Worm (Caenorhabditis elegans) whole organism, L3 larva: ENCODE measurements around the gene Y75B12B.13.

Experiments
- R02D3.7 ChIP-seq: fragments of 150-350 bp; optimal IDR thresholded peaks from 2 replicates; lab custom pipeline; 2014; ENCODE audit warnings: missing biosample characterization, missing genetic modification characterization
- ZK546.5 ChIP-seq: sonication (generic microtip); optimal IDR thresholded peaks from 2 replicates; lab custom pipeline; 2017; ENCODE audit warnings: missing biosample characterization, missing genetic modification characterization
- aly-2 ChIP-seq: fragments of 150-350 bp; optimal IDR thresholded peaks from 2 replicates; lab custom pipeline; 2014; ENCODE audit warnings: missing biosample characterization, missing genetic modification characterization
- ama-1 ChIP-seq: fragments of 150-350 bp; optimal IDR thresholded peaks from 2 replicates; lab custom pipeline; 2018
- ceh-16 ChIP-seq: sonication (generic microtip); optimal IDR thresholded peaks from 2 replicates; lab custom pipeline; 2017; ENCODE audit warnings: missing biosample characterization, missing genetic modification characterization
- ceh-28 ChIP-seq: fragments of 150-350 bp; optimal IDR thresholded peaks from 2 replicates; lab custom pipeline; 2014; ENCODE audit warnings: missing biosample characterization, missing genetic modification reagents, missing genetic modification characterization
- ceh-82 ChIP-seq: fragments of 150-350 bp; optimal IDR thresholded peaks from 2 replicates; lab custom pipeline; 2014; ENCODE audit warnings: missing biosample characterization, missing genetic modification characterization
- ceh-9 ChIP-seq: sonication (generic microtip); optimal IDR thresholded peaks from 2 replicates; lab custom pipeline; 2018; ENCODE audit warnings: missing biosample characterization, missing genetic modification characterization
- daf-12 ChIP-seq: fragments of 150-350 bp; optimal IDR thresholded peaks from 2 replicates; lab custom pipeline; 2014; ENCODE audit warnings: missing biosample characterization, missing genetic modification reagents, missing genetic modification characterization
- egl-27 ChIP-seq: sonication (generic microtip); optimal IDR thresholded peaks from 4 replicates; lab custom pipeline; 2017; ENCODE audit warnings: missing biosample characterization, missing genetic modification reagents, missing genetic modification characterization
- elt-1 ChIP-seq: fragments of 150-350 bp; optimal IDR thresholded peaks from 2 replicates; lab custom pipeline; 2014; ENCODE audit warnings: missing biosample characterization, missing genetic modification characterization
- elt-2 ChIP-seq: sonication (generic microtip); optimal IDR thresholded peaks from 2 replicates; lab custom pipeline; 2016; ENCODE audit warnings: missing genetic modification reagents, mild to moderate bottlenecking, missing genetic modification characterization, missing compliant biosample characterization
- elt-3 ChIP-seq, 3 experiments: fragments of 150-350 bp in 1 of 3; sonication (generic microtip) in 2 of 3; optimal IDR thresholded peaks; 2 replicates in 2 of 3; 4 replicates in 1 of 3; lab custom pipeline; 2014 to 2017; ENCODE audit warnings: missing biosample characterization in 3 of 3, missing genetic modification characterization in 3 of 3
- eor-1 ChIP-seq, 2 experiments: fragments of 150-350 bp; optimal IDR thresholded peaks; 2 replicates each; lab custom pipeline; 2014 to 2018; ENCODE audit warnings: missing biosample characterization in 2 of 2, missing genetic modification characterization in 2 of 2
- fkh-2 ChIP-seq: fragments of 150-350 bp; optimal IDR thresholded peaks from 2 replicates; lab custom pipeline; 2014; ENCODE audit warnings: missing biosample characterization, missing genetic modification reagents, missing genetic modification characterization
- fos-1 ChIP-seq: fragments of 150-350 bp; optimal IDR thresholded peaks from 2 replicates; lab custom pipeline; 2014; ENCODE audit warnings: missing biosample characterization, missing genetic modification characterization
- hmg-11 ChIP-seq: sonication (generic microtip); optimal IDR thresholded peaks from 2 replicates; lab custom pipeline; 2016; ENCODE audit warnings: missing genetic modification characterization, missing compliant biosample characterization
- jun-1 ChIP-seq: fragments of 150-350 bp; optimal IDR thresholded peaks from 2 replicates; lab custom pipeline; 2014; ENCODE audit warnings: missing biosample characterization, missing genetic modification reagents, missing genetic modification characterization
- lin-15B ChIP-seq: fragments of 150-350 bp; optimal IDR thresholded peaks from 2 replicates; lab custom pipeline; 2014; ENCODE audit warnings: missing biosample characterization, missing genetic modification characterization
- lin-39 ChIP-seq: fragments of 150-350 bp; optimal IDR thresholded peaks from 2 replicates; lab custom pipeline; 2018; ENCODE audit warnings: missing biosample characterization, missing genetic modification reagents, missing genetic modification characterization
- lsy-12 ChIP-seq: sonication (generic microtip); optimal IDR thresholded peaks from 2 replicates; lab custom pipeline; 2016; ENCODE audit warnings: mild to moderate bottlenecking, missing genetic modification characterization, missing compliant biosample characterization
- mdl-1 ChIP-seq: fragments of 150-350 bp; optimal IDR thresholded peaks from 2 replicates; lab custom pipeline; 2014; ENCODE audit warnings: missing biosample characterization, missing genetic modification characterization
- mml-1 ChIP-seq: fragments of 150-350 bp; sonication (generic microtip); optimal IDR thresholded peaks from 3 replicates; lab custom pipeline; 2014; ENCODE audit warnings: missing biosample characterization, missing genetic modification characterization
- nhr-11 ChIP-seq: fragments of 150-350 bp; optimal IDR thresholded peaks from 2 replicates; lab custom pipeline; 2014; ENCODE audit warnings: missing biosample characterization, missing genetic modification characterization
- nhr-12 ChIP-seq: fragments of 150-350 bp; optimal IDR thresholded peaks from 2 replicates; lab custom pipeline; 2014; ENCODE audit warnings: missing biosample characterization, missing genetic modification characterization
- nhr-23 ChIP-seq: fragments of 150-350 bp; optimal IDR thresholded peaks from 2 replicates; lab custom pipeline; 2014; ENCODE audit warnings: missing biosample characterization, missing genetic modification reagents, missing genetic modification characterization
- nhr-237 ChIP-seq: fragments of 150-350 bp; optimal IDR thresholded peaks from 2 replicates; lab custom pipeline; 2014; ENCODE audit warnings: missing biosample characterization, missing genetic modification characterization
- nhr-25 ChIP-seq: sonication (generic microtip); optimal IDR thresholded peaks from 2 replicates; lab custom pipeline; 2017; ENCODE audit warnings: missing biosample characterization, missing genetic modification characterization
- nhr-43 ChIP-seq: sonication (generic microtip); optimal IDR thresholded peaks from 2 replicates; lab custom pipeline; 2016; ENCODE audit warnings: mild to moderate bottlenecking, missing genetic modification characterization, missing compliant biosample characterization; ENCODE audit not compliant: poor library complexity, severe bottlenecking
- nhr-67 ChIP-seq: fragments of 150-350 bp; optimal IDR thresholded peaks from 2 replicates; lab custom pipeline; 2014; ENCODE audit warnings: missing biosample characterization, missing genetic modification characterization
- nhr-76 ChIP-seq: fragments of 150-350 bp; sonication (generic microtip); optimal IDR thresholded peaks from 5 replicates; lab custom pipeline; 2014; ENCODE audit warnings: missing biosample characterization, missing genetic modification characterization
- nhr-77 ChIP-seq: fragments of 150-350 bp; optimal IDR thresholded peaks from 2 replicates; lab custom pipeline; 2014; ENCODE audit warnings: missing biosample characterization, missing genetic modification characterization
- pha-4 ChIP-seq: fragments of 150-350 bp; optimal IDR thresholded peaks from 2 replicates; lab custom pipeline; 2014; ENCODE audit warnings: missing biosample characterization, missing genetic modification reagents, missing genetic modification characterization
- pqm-1 ChIP-seq: fragments of 150-350 bp; optimal IDR thresholded peaks from 2 replicates; lab custom pipeline; 2017; ENCODE audit warnings: missing biosample characterization, missing genetic modification characterization, inconsistent platforms
- sea-2 ChIP-seq: fragments of 150-350 bp; sonication (generic microtip); optimal IDR thresholded peaks from 4 replicates; lab custom pipeline; 2014; ENCODE audit warnings: missing biosample characterization, missing genetic modification reagents, missing genetic modification characterization
- snpc-4 ChIP-seq: fragments of 150-350 bp; optimal IDR thresholded peaks from 2 replicates; lab custom pipeline; 2014; ENCODE audit warnings: missing biosample characterization, missing genetic modification characterization
- tbx-2 ChIP-seq: sonication (generic microtip); optimal IDR thresholded peaks from 2 replicates; lab custom pipeline; 2016; ENCODE audit warnings: mild to moderate bottlenecking, missing genetic modification characterization, missing compliant biosample characterization
- unc-39 ChIP-seq: sonication (generic microtip); optimal IDR thresholded peaks from 4 replicates; lab custom pipeline; 2017; ENCODE audit warnings: missing biosample characterization, missing genetic modification characterization
- unc-62 ChIP-seq: fragments of 150-350 bp; sonication (generic microtip); optimal IDR thresholded peaks from 4 replicates; lab custom pipeline; 2014; ENCODE audit warnings: missing biosample characterization, missing genetic modification reagents, missing genetic modification characterization
- zag-1 ChIP-seq: fragments of 150-350 bp; optimal IDR thresholded peaks from 2 replicates; lab custom pipeline; 2014; ENCODE audit warnings: missing biosample characterization, missing genetic modification characterization
- ztf-4 ChIP-seq: fragments of 150-350 bp; optimal IDR thresholded peaks from 2 replicates; lab custom pipeline; 2014; ENCODE audit warnings: missing biosample characterization, missing genetic modification characterization

Gene Y75B12B.13

DNA sequence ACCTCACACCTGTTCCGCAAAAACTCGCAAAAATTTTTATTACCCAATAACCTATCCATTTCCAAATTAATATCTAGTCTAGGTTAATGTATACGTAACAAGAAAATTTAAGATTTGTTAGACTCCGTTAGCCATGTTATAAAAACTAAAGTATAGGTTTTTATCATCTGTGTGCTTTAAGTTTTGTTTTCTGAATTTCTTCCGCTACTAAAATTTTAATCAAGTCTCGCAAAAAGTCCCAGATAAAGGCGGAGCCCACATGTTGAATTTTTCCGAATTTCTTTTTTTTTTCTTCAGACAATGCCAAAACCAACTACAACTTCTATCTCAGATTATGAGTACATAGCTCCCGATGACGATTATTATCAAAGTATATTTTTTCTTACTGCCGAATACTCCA is 38.4 kb upstream of the Y75B12B.13 start, which contains the start of gene srw-13:
srw-13 (plus strand) TSS at position 301 of the 400 bp plus-strand sequence.
- no peak for TF ChIP-seq snpc-4
- TF ChIP-seq nhr-23 (tag; lab: Kevin White, UChicago) = no peak
- no peak for TF ChIP-seq tbx-2 (tag; lab: Kevin White, UChicago)
- TF ChIP-seq hmg-11 (tag; lab: Kevin White, UChicago) = no peak

- TF ChIP-seq unc-62 (GFP tag; lab: Kevin White, UChicago) (no peak), hmg-11 (tag; lab: Kevin White, UChicago) (no peak), daf-12 (tag; lab: Kevin White, UChicago) (no peak), sea-2 (no peak), ceh-82 (tag; lab: Kevin White, UChicago) (no peak), elt-2 (tag; lab: Kevin White, UChicago) (no peak), nhr-237 (tag; lab: Kevin White, UChicago) (no peak), nhr-43 (tag; lab: Kevin White, UChicago) (no peak), pha-4 (tag; lab: Kevin White, UChicago) (no peak), pqm-1 (tag; lab: Kevin White, UChicago) (no peak), lsy-12 (tag; lab: Kevin White, UChicago) (no peak), mdl-1 (tag; lab: Kevin White, UChicago) (no peak), zag-1 (tag; lab: Kevin White, UChicago) (no peak), fkh-2 (tag; lab: Kevin White, UChicago) (no peak), tbx-2 (tag; lab: Kevin White, UChicago) (no peak), egl-27 (no peak), aly-2 (tag; lab: Kevin White, UChicago) (no peak), elt-1 (no peak), ZK546.5 (no peak), nhr-12 (tag; lab: Kevin White, UChicago) (no peak)
Measured at ce11 chrV:15230243-15230642, 36.4 kb upstream of the Y75B12B.13 start, which contains the start of gene srw-15. TSS of gene srw-15 (plus strand) at chrV:15230543.

- TF ChIP-seq eor-1 (tag; optimal IDR thresholded peaks at IDR 0.05; lab: Kevin White, UChicago) (no peak), nhr-43 (tag; lab: Kevin White, UChicago) (no peak), elt-2 (tag; lab: Kevin White, UChicago) (peak; percentile 56), unc-62 (GFP tag; lab: Kevin White, UChicago) (no peak), pqm-1 (tag; lab: Kevin White, UChicago) (no peak), nhr-25 (tag; lab: Kevin White, UChicago) (no peak), elt-3 (tag; optimal IDR thresholded peaks at IDR 0.05; lab: Kevin White, UChicago) (no peak), nhr-12 (tag; lab: Kevin White, UChicago) (no peak), elt-1 (no peak)
- TF ChIP-seq, all 47 proteins: peak for 1
Measured at ce11 chrV:15226206-15226605, 32.4 kb upstream of the Y75B12B.13 start.

ce11 chrV:15225650-15226049 is 31.8 kb upstream of the Y75B12B.13 start, which contains the start of gene srw-14:
TSS of gene srw-14 (plus strand) at chrV:15225950.
- TF ChIP-seq nhr-25 (tag; lab: Kevin White, UChicago) (no peak), mml-1 (tag; lab: Kevin White, UChicago) (no peak), sea-2 (no peak), unc-39 (tag; lab: Kevin White, UChicago) (no peak), R02D3.7 (tag; lab: Kevin White, UChicago) (no peak), zag-1 (tag; lab: Kevin White, UChicago) (no peak), fos-1 (tag; lab: Kevin White, UChicago) (no peak), elt-2 (tag; lab: Kevin White, UChicago) (no peak), lin-15B (tag; lab: Kevin White, UChicago) (no peak), ceh-28 (tag; lab: Kevin White, UChicago) (no peak), nhr-237 (tag; lab: Kevin White, UChicago) (no peak), tbx-2 (tag; lab: Kevin White, UChicago) (no peak), nhr-12 (tag; lab: Kevin White, UChicago) (no peak), daf-12 (tag; lab: Kevin White, UChicago) (no peak), nhr-76 (tag; lab: Kevin White, UChicago) (no peak), aly-2 (tag; lab: Kevin White, UChicago) (no peak), egl-27 (no peak), lsy-12 (tag; lab: Kevin White, UChicago) (no peak)

DNA sequence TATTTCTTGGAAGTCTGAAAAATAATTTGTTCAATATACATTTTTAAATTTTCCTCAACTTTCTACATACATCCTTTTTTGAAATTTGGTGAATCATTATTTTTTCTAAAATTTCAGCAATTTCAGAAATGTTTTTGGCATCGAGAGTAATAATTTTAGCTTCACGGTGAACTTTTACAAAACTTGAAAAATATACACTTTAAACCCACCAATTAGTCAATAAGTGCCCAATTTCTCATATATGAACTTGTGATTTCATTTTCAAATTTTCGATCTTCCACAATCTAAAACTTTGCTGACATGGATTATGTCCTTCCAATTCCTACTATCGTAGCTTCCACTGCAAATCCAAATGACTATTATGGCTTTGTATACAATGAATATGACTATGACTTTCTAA is 29.9 kb upstream of the Y75B12B.13 start, which contains the start of gene srw-24:
srw-24 (plus strand) TSS at position 301 of the 400 bp plus-strand sequence.
- TF ChIP-seq ama-1 (lab: Kevin White, UChicago) (no peak), nhr-12 (tag; lab: Kevin White, UChicago) (no peak), elt-2 (tag; lab: Kevin White, UChicago) (no peak), pha-4 (tag; lab: Kevin White, UChicago) (no peak), nhr-237 (tag; lab: Kevin White, UChicago) (no peak), nhr-11 (no peak), aly-2 (tag; lab: Kevin White, UChicago) (no peak), hmg-11 (tag; lab: Kevin White, UChicago) (no peak), ceh-16 (tag; lab: Kevin White, UChicago) (no peak), ztf-4 (tag; lab: Kevin White, UChicago) (no peak), lin-39 (tag; lab: Kevin White, UChicago) (no peak), nhr-67 (tag; lab: Kevin White, UChicago) (no peak), nhr-43 (tag; lab: Kevin White, UChicago) (no peak), ceh-9 (tag; lab: Kevin White, UChicago) (no peak), jun-1 (tag; lab: Kevin White, UChicago) (no peak), nhr-23 (tag; lab: Kevin White, UChicago) (no peak), unc-62 (GFP tag; lab: Kevin White, UChicago) (no peak), nhr-77 (tag; lab: Kevin White, UChicago) (no peak), elt-3 (tag; optimal IDR thresholded peaks at IDR 0.05; lab: Kevin White, UChicago) (no peak)
- TF ChIP-seq, all 47 proteins: peak for 0
